Worm (Caenorhabditis elegans): ENCODE results near the gene ugt-67.

DNA sequence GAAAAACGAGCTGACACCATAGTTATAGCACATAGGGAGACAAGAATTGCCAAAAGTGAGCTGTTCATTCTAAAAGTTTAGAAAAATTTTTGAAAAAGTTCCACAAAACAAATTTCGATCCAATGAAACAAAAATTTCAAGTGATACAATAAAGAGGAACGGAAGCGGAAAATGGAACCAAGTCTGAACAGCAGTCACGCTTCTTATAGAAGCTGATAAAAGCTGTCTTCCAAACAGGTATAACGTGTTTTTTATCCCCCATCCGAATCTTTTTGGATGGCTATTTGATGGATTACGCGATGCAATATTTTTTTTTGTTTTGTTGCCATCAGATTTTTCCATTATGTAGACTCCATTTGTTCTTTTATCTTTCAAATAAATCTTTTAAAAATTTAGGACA is 11.1 kb downstream of the ugt-67 start, which contains the start of gene H23N18.5:
- TF ChIP-seq mxl-3 (GFP tag; optimal IDR thresholded peaks at IDR 0.05) (no peak), ama-1 (optimal IDR thresholded peaks at IDR 0.05) (no peak), unc-130 (GFP tag; optimal IDR thresholded peaks at IDR 0.05) (no peak), madf-5 (GFP tag; IDR thresholded peaks at IDR 0.05) (no peak), nhr-102 (tag; optimal IDR thresholded peaks at IDR 0.05) (no peak), lin-13 (GFP tag; optimal IDR thresholded peaks at IDR 0.05) (no peak), nhr-25 (tag; optimal IDR thresholded peaks at IDR 0.05; ENCODE audit: borderline replicate concordance, insufficient read depth) (no peak), ZK546.5 (tag; optimal IDR thresholded peaks at IDR 0.05) (no peak), daf-12 (tag; optimal IDR thresholded peaks at IDR 0.05) (no peak), zag-1 (tag; optimal IDR thresholded peaks at IDR 0.05) (no peak), pqm-1 (tag; optimal IDR thresholded peaks at IDR 0.05) (no peak)
